Fruit fly (Drosophila melanogaster): Measurements from ENCODE around the gene CG2004.
A peak's percentile ranks its signal among the peaks of the same experiment; 100 is the strongest.

Gene CG2004

dm6 chrX:8732379-8732778 is 17.7 kb upstream of the CG2004 start:
- no peak for TF ChIP-seq CG11902 (GFP tag; optimal IDR thresholded peaks at IDR 0.05)
- TF ChIP-seq CG15336 (GFP tag; IDR thresholded peaks at IDR 0.05), result no peak
- TF ChIP-seq OdsH (GFP tag; optimal IDR thresholded peaks at IDR 0.05), result no peak
- no peak for TF ChIP-seq Sox102F (GFP tag; optimal IDR thresholded peaks at IDR 0.05)
- TF ChIP-seq CG1621 (tag; optimal IDR thresholded peaks at IDR 0.05), result no peak
- TF ChIP-seq Hr4 (GFP tag; optimal IDR thresholded peaks at IDR 0.05), result no peak
- no peak for TF ChIP-seq CG8632 (GFP tag; optimal IDR thresholded peaks at IDR 0.05)
- TF ChIP-seq fd59A (GFP tag; optimal IDR thresholded peaks at IDR 0.05), result no peak
- TF ChIP-seq vri (GFP tag; optimal IDR thresholded peaks at IDR 0.05), result no peak
- no peak for TF ChIP-seq esn (GFP tag; optimal IDR thresholded peaks at IDR 0.05)
- no peak for TF ChIP-seq eg (GFP tag; IDR thresholded peaks at IDR 0.05)
- TF ChIP-seq CG6854 (GFP tag; optimal IDR thresholded peaks at IDR 0.05), result no peak
- TF ChIP-seq net (GFP tag; optimal IDR thresholded peaks at IDR 0.05), result no peak
- no peak for TF ChIP-seq salr (GFP tag; optimal IDR thresholded peaks at IDR 0.05)
- TF ChIP-seq topi (GFP tag; optimal IDR thresholded peaks at IDR 0.05), result no peak
- TF ChIP-seq Met (GFP tag; optimal IDR thresholded peaks at IDR 0.05), result no peak
- TF ChIP-seq CG10631 (GFP tag; optimal IDR thresholded peaks at IDR 0.05), result no peak

dm6 chrX:8731464-8731863 is 16.7 kb upstream of the CG2004 start:
- no peak for TF ChIP-seq fd59A (GFP tag; optimal IDR thresholded peaks at IDR 0.05)
- peak; percentile 40; the same call in 1 of the 3 replicates for TF ChIP-seq CG6163 (GFP tag; IDR thresholded peaks at IDR 0.05)
- TF ChIP-seq topi (GFP tag; optimal IDR thresholded peaks at IDR 0.05), result no peak
- TF ChIP-seq OdsH (GFP tag; optimal IDR thresholded peaks at IDR 0.05), result peak; percentile 2
- TF ChIP-seq Ets21C (GFP tag; optimal IDR thresholded peaks at IDR 0.05), result no peak
- no peak for TF ChIP-seq CG6276 (GFP tag; optimal IDR thresholded peaks at IDR 0.05)
- TF ChIP-seq CG11902 (GFP tag; optimal IDR thresholded peaks at IDR 0.05), result no peak
- TF ChIP-seq salr (GFP tag; optimal IDR thresholded peaks at IDR 0.05), result no peak
- TF ChIP-seq CG10669 (GFP tag; optimal IDR thresholded peaks at IDR 0.05), result peak; percentile 18
- TF ChIP-seq Blimp-1 (GFP tag; optimal IDR thresholded peaks at IDR 0.05), result no peak
- no peak for TF ChIP-seq Smox (GFP tag; optimal IDR thresholded peaks at IDR 0.05)
- TF ChIP-seq Eip78C (GFP tag), result peak; percentile 72
- TF ChIP-seq lz (GFP tag; optimal IDR thresholded peaks at IDR 0.05), result no peak
- no peak for TF ChIP-seq CG9139 (GFP tag; optimal IDR thresholded peaks at IDR 0.05)
- peak; percentile 8 for TF ChIP-seq svp (GFP tag)
- no peak for TF ChIP-seq CG6854 (GFP tag; optimal IDR thresholded peaks at IDR 0.05)
- TF ChIP-seq CG6792 (GFP tag; optimal IDR thresholded peaks at IDR 0.05), result no peak
- no peak for TF ChIP-seq pdm3 (GFP tag; optimal IDR thresholded peaks at IDR 0.05)
- TF ChIP-seq spab (GFP tag; optimal IDR thresholded peaks at IDR 0.05), result peak; percentile 6

dm6 chrX:8730306-8730705 is 15.6 kb upstream of the CG2004 start:
- peak; percentile 2 for TF ChIP-seq Lpt (GFP tag; optimal IDR thresholded peaks at IDR 0.05)
- 0 out of 3 replicates have a peak, but pooled peaks have one; percentile 32 for TF ChIP-seq CG8119 (GFP tag; IDR thresholded peaks at IDR 0.05)
- TF ChIP-seq Eip78C (GFP tag), result peak; percentile 84
- TF ChIP-seq Met (GFP tag; optimal IDR thresholded peaks at IDR 0.05), result peak; percentile 64
- TF ChIP-seq ss (GFP tag; optimal IDR thresholded peaks at IDR 0.05), result peak; percentile 42 to 57
- peak; percentile 55 for TF ChIP-seq Sox14 (GFP tag; optimal IDR thresholded peaks at IDR 0.05)
- peak; percentile 52 for TF ChIP-seq svp (GFP tag)
- peak; percentile 0 for TF ChIP-seq net (GFP tag; optimal IDR thresholded peaks at IDR 0.05)
- peak; percentile 56 for TF ChIP-seq CG3032 (tag; optimal IDR thresholded peaks at IDR 0.05)
- TF ChIP-seq CG9139 (GFP tag; optimal IDR thresholded peaks at IDR 0.05), result peak; percentile 44
- peak; percentile 56 for TF ChIP-seq Hr39 (GFP tag; optimal IDR thresholded peaks at IDR 0.05)
- peak; percentile 44 for TF ChIP-seq CG6792 (GFP tag; optimal IDR thresholded peaks at IDR 0.05)
- TF ChIP-seq CG6854 (GFP tag; optimal IDR thresholded peaks at IDR 0.05), result no peak
- peak; percentile 23; the same call in 1 of the 2 replicates for TF ChIP-seq CG15336 (GFP tag; IDR thresholded peaks at IDR 0.05)
- peak; percentile 45 for TF ChIP-seq spab (GFP tag; optimal IDR thresholded peaks at IDR 0.05)
- peak in 1 of 2 experiments; percentile 30 for TF ChIP-seq salr (GFP tag; optimal IDR thresholded peaks at IDR 0.05)
- TF ChIP-seq CG11762 (GFP tag; optimal IDR thresholded peaks at IDR 0.05; ENCODE audit: insufficient read depth), result no peak
- TF ChIP-seq CG31627 (GFP tag; optimal IDR thresholded peaks at IDR 0.05), result peak; percentile 57
- peak; percentile 39 for TF ChIP-seq vri (GFP tag; optimal IDR thresholded peaks at IDR 0.05)
- no peak for TF ChIP-seq fkh (GFP tag; optimal IDR thresholded peaks at IDR 0.05)
- peak; percentile 55 for TF ChIP-seq CG10669 (GFP tag; optimal IDR thresholded peaks at IDR 0.05)
- TF ChIP-seq eg (GFP tag; IDR thresholded peaks at IDR 0.05), result no peak
- no peak for TF ChIP-seq CG16779 (tag; optimal IDR thresholded peaks at IDR 0.05)
- TF ChIP-seq Eip75B (GFP tag; optimal IDR thresholded peaks at IDR 0.05), result peak; percentile 55
- no peak for TF ChIP-seq CG8319 (GFP tag; optimal IDR thresholded peaks at IDR 0.05)
- peak; percentile 11 for TF ChIP-seq Ets21C (GFP tag; optimal IDR thresholded peaks at IDR 0.05)
- TF ChIP-seq CG32006 (GFP tag; optimal IDR thresholded peaks at IDR 0.05), result peak; percentile 18
- TF ChIP-seq lz (GFP tag; optimal IDR thresholded peaks at IDR 0.05), result peak; percentile 56
- no peak for TF ChIP-seq dac (GFP tag; optimal IDR thresholded peaks at IDR 0.05)
- TF ChIP-seq Hr38 (GFP tag; optimal IDR thresholded peaks at IDR 0.05), result no peak
- no peak for TF ChIP-seq CG6276 (GFP tag; optimal IDR thresholded peaks at IDR 0.05)
- TF ChIP-seq CG11294 (GFP tag; IDR thresholded peaks at IDR 0.05), result no peak

Measured in whole organism, prepupa.